Fruit fly (Drosophila melanogaster) whole organism, wandering third instar larva: ENCODE measurements around the gene CG12219.

Experiments
- Jra ChIP-seq: sonication (Bioruptor generic); optimal IDR thresholded peaks from 2 replicates; lab custom pipeline; 2016; ENCODE audit warnings: missing biosample characterization, missing genetic modification characterization
- h ChIP-seq: fragments of 200-800 bp; sonication (Bioruptor generic); optimal IDR thresholded peaks from 3 replicates; lab custom pipeline; 2016; ENCODE audit warnings: missing biosample characterization, mild to moderate bottlenecking, missing genetic modification characterization
- lola ChIP-seq: fragments of >200 bp; optimal IDR thresholded peaks from 2 replicates; lab custom pipeline; 2017; ENCODE audit warnings: missing biosample characterization, missing genetic modification characterization
- pan ChIP-seq: fragments of >200 bp; optimal IDR thresholded peaks from 2 replicates; lab custom pipeline; 2017
- psq ChIP-seq: fragments of 200-800 bp; sonication (Bioruptor generic); optimal IDR thresholded peaks from 3 replicates; lab custom pipeline; 2017; ENCODE audit warnings: missing biosample characterization, mild to moderate bottlenecking, missing genetic modification characterization, moderate library complexity

DNA sequence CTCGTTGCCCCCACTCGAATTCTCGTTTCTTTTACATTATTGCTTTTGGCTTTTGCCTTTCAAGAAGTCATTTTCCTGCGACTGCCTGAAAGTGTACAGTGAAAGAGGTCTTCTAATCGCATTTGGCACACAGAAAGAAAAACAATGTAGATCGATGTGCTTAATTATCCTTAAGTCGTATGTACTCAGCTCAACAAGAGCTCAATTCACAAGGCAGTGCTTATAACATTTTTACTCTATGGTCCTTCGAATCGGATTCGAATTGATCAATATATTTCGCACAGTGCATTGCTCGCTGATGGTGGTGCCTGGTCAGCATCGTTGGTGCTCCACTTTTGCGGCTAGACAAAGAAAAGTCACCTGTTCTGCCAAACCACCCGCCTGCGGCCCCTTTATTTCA lies 9.3 kb upstream of the CG12219 start:
- TF ChIP-seq pan (lab: Kevin White, UChicago): no peak
- TF ChIP-seq h (GFP tag; lab: Kevin White, UChicago): no peak
- no peak for TF ChIP-seq psq (GFP tag; lab: Kevin White, UChicago)
- no peak for TF ChIP-seq Jra (GFP tag; lab: Kevin White, UChicago)
- TF ChIP-seq lola: no peak
